Worm (Caenorhabditis elegans) whole organism, L1 larva: ENCODE data around the gene gadr-3.

Experiments used
- F16B12.6 ChIP-seq: fragments of 150-350 bp; optimal IDR thresholded peaks from 2 replicates; lab custom pipeline; 2014; ENCODE audit warnings: missing biosample characterization, missing genetic modification characterization
- hlh-17 ChIP-seq: fragments of 200-800 bp; sonication (Bioruptor generic); optimal IDR thresholded peaks from 2 replicates; lab custom pipeline; 2018; ENCODE audit warnings: missing genetic modification characterization, mild to moderate bottlenecking, missing compliant biosample characterization, moderate library complexity, borderline replicate concordance
- lsy-2 ChIP-seq, 2 experiments: fragments of 150-350 bp; optimal IDR thresholded peaks; 2 replicates each; lab custom pipeline; 2014; ENCODE audit warnings: missing biosample characterization in 2 of 2, missing genetic modification characterization in 2 of 2
- nhr-12 ChIP-seq: sonication (generic microtip); optimal IDR thresholded peaks from 2 replicates; lab custom pipeline; 2017; ENCODE audit warnings: missing biosample characterization, missing genetic modification characterization
- unc-62 ChIP-seq: fragments of 150-350 bp; optimal IDR thresholded peaks from 2 replicates; lab custom pipeline; 2014; ENCODE audit warnings: missing biosample characterization, missing genetic modification reagents, missing genetic modification characterization

DNA sequence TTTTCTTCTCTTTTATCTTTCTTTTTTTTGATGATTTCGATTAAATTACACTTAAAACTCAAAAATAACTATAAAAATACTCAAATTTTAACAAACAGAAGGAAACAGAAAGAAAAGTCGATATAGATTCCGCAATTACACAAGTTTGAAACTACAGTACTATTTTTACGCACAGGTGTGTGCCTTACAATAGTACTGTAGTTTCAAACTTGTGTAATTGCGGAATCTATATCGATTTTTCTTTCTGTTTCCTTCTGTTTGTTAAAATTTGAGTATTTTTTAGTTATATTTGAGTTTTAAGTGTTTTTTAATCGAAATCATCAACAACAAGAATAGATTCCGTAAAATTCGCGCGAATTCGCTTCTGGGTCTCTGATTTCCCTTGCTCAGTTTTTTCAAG, 2.8 kb downstream of the gadr-3 start:
- TF ChIP-seq hlh-17 (GFP tag; lab: Kevin White, UChicago) (no peak), lsy-2 (tag; optimal IDR thresholded peaks at IDR 0.05; lab: Kevin White, UChicago) (no peak), unc-62 (GFP tag; lab: Kevin White, UChicago) (no peak), nhr-12 (tag; lab: Kevin White, UChicago) (no peak), F16B12.6 (tag; lab: Kevin White, UChicago) (no peak)
